Fruit fly (Drosophila melanogaster) whole organism, prepupa: ENCODE measurements around the gene Prosalpha3T.

Experiments used
- CG10631 ChIP-seq: fragments of 200-800 bp; sonication (Bioruptor generic); optimal IDR thresholded peaks from 2 replicates; lab custom pipeline; 2016; ENCODE audit warnings: missing biosample characterization, missing genetic modification characterization
- CG10669 ChIP-seq: fragments of 200-800 bp; sonication (Bioruptor generic); optimal IDR thresholded peaks from 3 replicates; lab custom pipeline; 2018; ENCODE audit warnings: missing biosample characterization, mild to moderate bottlenecking, missing genetic modification characterization, moderate library complexity
- CG11294 ChIP-seq: fragments of 200-800 bp; sonication (Bioruptor generic); IDR thresholded peaks from 2 replicates; pipeline ENCODE4 v1.3.6; 2022; ENCODE audit warnings: missing biosample characterization, missing genetic modification characterization
- CG11902 ChIP-seq: fragments of 200-800 bp; sonication (Bioruptor generic); optimal IDR thresholded peaks from 3 replicates; lab custom pipeline; 2016; ENCODE audit warnings: missing biosample characterization, missing genetic modification characterization
- CG15336 ChIP-seq: fragments of 200-800 bp; sonication (Bioruptor generic); IDR thresholded peaks from 2 replicates; pipeline ENCODE4 v1.3.6; 2022; ENCODE audit warnings: missing biosample characterization, missing genetic modification characterization
- CG32006 ChIP-seq: fragments of 200-800 bp; sonication (Bioruptor generic); optimal IDR thresholded peaks from 3 replicates; lab custom pipeline; 2017; ENCODE audit warnings: missing biosample characterization, mild to moderate bottlenecking, missing genetic modification characterization
- CG34406 ChIP-seq: fragments of 200-800 bp; sonication (Bioruptor generic); optimal IDR thresholded peaks from 3 replicates; lab custom pipeline; 2016; ENCODE audit warnings: missing biosample characterization, missing genetic modification characterization
- CG6163 ChIP-seq: fragments of 200-800 bp; sonication (Bioruptor generic); IDR thresholded peaks from 3 replicates; pipeline ENCODE4 v1.3.6; 2022; ENCODE audit warnings: missing biosample characterization, missing genetic modification characterization
- CG6276 ChIP-seq: fragments of 200-800 bp; sonication (Bioruptor generic); optimal IDR thresholded peaks from 2 replicates; lab custom pipeline; 2017; ENCODE audit warnings: missing biosample characterization, mild to moderate bottlenecking, missing genetic modification characterization
- CG6792 ChIP-seq: fragments of 200-800 bp; sonication (Bioruptor generic); optimal IDR thresholded peaks from 3 replicates; lab custom pipeline; 2016; ENCODE audit warnings: missing biosample characterization, missing genetic modification characterization
- CG6854 ChIP-seq: fragments of 200-800 bp; sonication (Bioruptor generic); optimal IDR thresholded peaks from 2 replicates; lab custom pipeline; 2017; ENCODE audit warnings: missing biosample characterization, mild to moderate bottlenecking, missing genetic modification characterization
- CG8119 ChIP-seq: fragments of 200-800 bp; sonication (Bioruptor generic); IDR thresholded peaks from 3 replicates; pipeline ENCODE4 v1.3.6; 2022; ENCODE audit warnings: missing biosample characterization, missing genetic modification characterization
- CG8632 ChIP-seq: fragments of 200-800 bp; sonication (Bioruptor generic); optimal IDR thresholded peaks from 3 replicates; lab custom pipeline; 2016; ENCODE audit warnings: missing biosample characterization, missing genetic modification characterization
- Eip78C ChIP-seq: fragments of 200-800 bp; sonication (Bioruptor generic); peaks from one replicate; lab custom pipeline; 2016; ENCODE audit warnings: missing biosample characterization, missing genetic modification characterization
- Eip93F ChIP-seq: fragments of 200-800 bp; sonication (Bioruptor generic); optimal IDR thresholded peaks from 2 replicates; lab custom pipeline; 2016; ENCODE audit warnings: missing biosample characterization, mild to moderate bottlenecking, missing genetic modification characterization
- Ets96B ChIP-seq: fragments of 200-800 bp; optimal IDR thresholded peaks from 2 replicates; lab custom pipeline; 2019; ENCODE audit warnings: missing biosample characterization, mild to moderate bottlenecking, missing genetic modification characterization, moderate library complexity
- Hr4 ChIP-seq: fragments of 200-800 bp; sonication (Bioruptor generic); optimal IDR thresholded peaks from 3 replicates; lab custom pipeline; 2016; ENCODE audit warnings: missing biosample characterization, missing genetic modification characterization
- Lpt ChIP-seq: fragments of 200-800 bp; sonication (Bioruptor generic); optimal IDR thresholded peaks from 3 replicates; lab custom pipeline; 2016; ENCODE audit warnings: missing biosample characterization, missing genetic modification characterization
- Met ChIP-seq: fragments of 200-800 bp; sonication (Bioruptor generic); optimal IDR thresholded peaks from 3 replicates; lab custom pipeline; 2016; ENCODE audit warnings: missing biosample characterization, missing genetic modification characterization
- Smox ChIP-seq: fragments of 200-800 bp; sonication (Bioruptor generic); optimal IDR thresholded peaks from 3 replicates; lab custom pipeline; 2016; ENCODE audit warnings: missing biosample characterization, missing genetic modification characterization
- Sox102F ChIP-seq: fragments of 200-800 bp; sonication (Bioruptor generic); optimal IDR thresholded peaks from 2 replicates; lab custom pipeline; 2016; ENCODE audit warnings: missing biosample characterization, mild to moderate bottlenecking, missing genetic modification characterization
- Sox15 ChIP-seq: fragments of 200-800 bp; sonication (Bioruptor generic); optimal IDR thresholded peaks from 3 replicates; lab custom pipeline; 2016; ENCODE audit warnings: missing biosample characterization, missing genetic modification characterization
- cyc ChIP-seq: fragments of 200-800 bp; sonication (Bioruptor generic); optimal IDR thresholded peaks from 3 replicates; lab custom pipeline; 2016; ENCODE audit warnings: missing biosample characterization, missing genetic modification characterization
- eg ChIP-seq: fragments of 200-800 bp; sonication (Bioruptor generic); IDR thresholded peaks from 3 replicates; pipeline ENCODE4 v1.3.6; 2022; ENCODE audit warnings: missing biosample characterization, missing genetic modification characterization
- esn ChIP-seq: fragments of 200-800 bp; sonication (Bioruptor generic); optimal IDR thresholded peaks from 2 replicates; lab custom pipeline; 2016; ENCODE audit warnings: missing biosample characterization, mild to moderate bottlenecking, missing genetic modification characterization, moderate library complexity
- fd59A ChIP-seq: fragments of 200-800 bp; sonication (Bioruptor generic); optimal IDR thresholded peaks from 2 replicates; lab custom pipeline; 2017; ENCODE audit warnings: missing biosample characterization, mild to moderate bottlenecking, missing genetic modification characterization, missing genetic modification reagents
- fkh ChIP-seq: fragments of 200-800 bp; sonication (Bioruptor generic); optimal IDR thresholded peaks from 3 replicates; lab custom pipeline; 2017; ENCODE audit warnings: missing biosample characterization, mild to moderate bottlenecking, missing genetic modification characterization, moderate library complexity
- pdm3 ChIP-seq: fragments of 200-800 bp; sonication (Bioruptor generic); optimal IDR thresholded peaks from 3 replicates; lab custom pipeline; 2016; ENCODE audit warnings: missing biosample characterization, missing genetic modification characterization
- salr ChIP-seq, 2 experiments: fragments of 200-800 bp; sonication (Bioruptor generic); optimal IDR thresholded peaks; 3 replicates each; lab custom pipeline; 2016 to 2018; ENCODE audit warnings: missing biosample characterization in 2 of 2, missing genetic modification characterization in 2 of 2, mild to moderate bottlenecking in 1 of 2
- spab ChIP-seq: fragments of 200-800 bp; sonication (Bioruptor generic); optimal IDR thresholded peaks from 2 replicates; lab custom pipeline; 2017; ENCODE audit warnings: missing biosample characterization, mild to moderate bottlenecking, missing genetic modification characterization, missing genetic modification reagents
- ss ChIP-seq, 2 experiments: fragments of 200-800 bp; sonication (Bioruptor generic); optimal IDR thresholded peaks; 2 replicates in 1 of 2; 3 replicates in 1 of 2; lab custom pipeline; 2017 to 2018; ENCODE audit warnings: mild to moderate bottlenecking in 2 of 2, missing biosample characterization in 2 of 2, missing genetic modification characterization in 2 of 2, moderate library complexity in 1 of 2
- svp ChIP-seq: fragments of 200-800 bp; sonication (Bioruptor generic); peaks from one replicate; lab custom pipeline; 2016; ENCODE audit warnings: missing biosample characterization, missing genetic modification characterization
- topi ChIP-seq: fragments of 200-800 bp; sonication (Bioruptor generic); optimal IDR thresholded peaks from 3 replicates; lab custom pipeline; 2016; ENCODE audit warnings: missing biosample characterization, missing genetic modification characterization
- vri ChIP-seq: fragments of 200-800 bp; sonication (Bioruptor generic); optimal IDR thresholded peaks from 3 replicates; lab custom pipeline; 2016; ENCODE audit warnings: missing biosample characterization, mild to moderate bottlenecking, missing genetic modification characterization

Gene Prosalpha3T

DNA sequence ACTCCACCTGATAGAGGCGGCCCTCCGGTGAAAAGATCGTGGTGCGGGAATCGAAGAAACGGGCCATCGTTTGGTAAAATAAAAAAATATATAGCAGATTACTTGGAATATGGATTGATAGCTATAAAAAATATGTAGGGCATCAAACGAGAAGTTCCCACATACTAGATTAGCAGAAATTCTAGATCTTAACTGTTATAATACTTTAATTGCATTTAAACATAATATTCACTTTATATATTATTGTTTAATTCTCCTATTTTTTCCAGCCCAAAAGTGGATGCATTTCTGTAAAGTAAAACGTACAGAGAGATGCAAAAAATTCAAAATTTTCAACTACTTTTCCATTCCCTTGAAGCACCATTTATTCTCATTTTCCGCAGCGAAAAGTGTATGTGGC is at the start of gene Prosalpha3T:
TSS of gene Prosalpha3T (minus strand) at position 101 of the 400 bp plus-strand sequence.
- TF ChIP-seq CG8119 (no peak), Sox102F (GFP tag; lab: Kevin White, UChicago) (no peak), Ets96B (tag; lab: Kevin White, UChicago) (no peak), svp (GFP tag; lab: Kevin White, UChicago) (no peak), Lpt (GFP tag; lab: Kevin White, UChicago) (no peak), CG6163 (no peak), CG6792 (GFP tag; lab: Kevin White, UChicago) (no peak), CG10631 (GFP tag; lab: Kevin White, UChicago) (no peak), esn (no peak), Hr4 (GFP tag; lab: Kevin White, UChicago) (no peak), ss (GFP tag; optimal IDR thresholded peaks at IDR 0.05; lab: Kevin White, UChicago) (no peak), Eip78C (GFP tag; lab: Kevin White, UChicago) (no peak)

DNA sequence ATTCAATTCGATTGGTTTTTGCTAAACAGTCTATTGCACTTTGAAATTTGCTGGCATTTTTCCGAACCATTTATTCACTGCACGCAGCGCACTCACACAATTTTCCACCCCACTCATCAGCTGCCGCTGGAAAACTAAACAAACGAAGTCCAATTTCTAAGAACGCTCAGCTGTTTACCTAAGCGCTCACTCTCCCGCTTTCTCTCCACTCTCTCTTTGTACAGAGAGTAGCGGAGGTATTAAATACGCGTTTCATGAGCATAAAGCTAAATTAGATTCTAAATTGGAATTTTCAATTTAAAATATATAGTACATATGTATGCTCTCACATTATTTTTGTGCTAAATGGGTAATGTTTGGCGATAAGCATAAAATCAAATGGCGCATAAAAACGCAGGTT is 45.8 kb upstream of the Prosalpha3T start, which contains the start of gene stops:
TSS of gene stops (minus strand) at position 139 of the 400 bp plus-strand sequence.
- TF ChIP-seq CG6163 (0 out of 3 replicates have a peak, but pooled peaks have one; percentile 18), CG11294 (GFP tag; lab: Robert Waterston, UW) (no peak), CG6854 (GFP tag; lab: Kevin White, UChicago) (no peak), eg (GFP tag; lab: Robert Waterston, UW) (peak; percentile 68; the same call in 2 of the 3 replicates), fkh (peak; percentile 78), Eip78C (GFP tag; lab: Kevin White, UChicago) (no peak), CG32006 (GFP tag; lab: Kevin White, UChicago) (peak; percentile 5), svp (GFP tag; lab: Kevin White, UChicago) (peak; percentile 42), CG6276 (peak; percentile 16)

DNA sequence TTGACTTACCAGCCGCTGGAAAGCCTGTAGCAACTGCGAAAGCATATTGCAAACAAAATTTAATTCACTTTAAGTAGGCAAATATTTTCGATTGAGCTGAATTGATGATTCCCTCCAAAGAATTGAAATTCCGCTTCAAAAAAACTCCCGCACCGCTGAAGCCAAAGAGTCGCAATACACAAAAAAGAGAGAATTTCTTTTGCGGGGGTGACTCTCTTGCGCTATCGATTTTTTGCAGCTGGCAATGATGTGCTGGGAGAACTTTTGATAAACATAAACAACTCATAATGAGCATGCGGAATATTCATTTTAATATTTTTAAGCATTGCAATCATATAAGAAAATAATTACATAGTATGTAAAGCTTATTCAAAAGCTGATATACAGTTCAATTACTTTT is 45.2 kb upstream of the Prosalpha3T start:
- no peak for TF ChIP-seq CG6276
- no peak for TF ChIP-seq Sox15 (GFP tag; lab: Kevin White, UChicago)
- TF ChIP-seq topi, result no peak
- no peak for TF ChIP-seq CG8632 (GFP tag; lab: Kevin White, UChicago)
- no peak for TF ChIP-seq Sox102F (GFP tag; lab: Kevin White, UChicago)
- TF ChIP-seq CG11902 (GFP tag; lab: Kevin White, UChicago), result no peak
- TF ChIP-seq Ets96B (tag; lab: Kevin White, UChicago), result no peak
- no peak for TF ChIP-seq Smox (GFP tag; lab: Kevin White, UChicago)
- no peak for TF ChIP-seq CG11294 (GFP tag; lab: Robert Waterston, UW)
- TF ChIP-seq spab, result no peak
- TF ChIP-seq Eip93F (GFP tag; lab: Kevin White, UChicago), result no peak
- TF ChIP-seq CG10669, result no peak
- no peak for TF ChIP-seq cyc (GFP tag; lab: Kevin White, UChicago)
- no peak for TF ChIP-seq esn
- no peak for TF ChIP-seq ss (GFP tag; optimal IDR thresholded peaks at IDR 0.05; lab: Kevin White, UChicago)
- TF ChIP-seq pdm3 (GFP tag; lab: Kevin White, UChicago), result no peak
- TF ChIP-seq, all 60 proteins: peak for 0

DNA sequence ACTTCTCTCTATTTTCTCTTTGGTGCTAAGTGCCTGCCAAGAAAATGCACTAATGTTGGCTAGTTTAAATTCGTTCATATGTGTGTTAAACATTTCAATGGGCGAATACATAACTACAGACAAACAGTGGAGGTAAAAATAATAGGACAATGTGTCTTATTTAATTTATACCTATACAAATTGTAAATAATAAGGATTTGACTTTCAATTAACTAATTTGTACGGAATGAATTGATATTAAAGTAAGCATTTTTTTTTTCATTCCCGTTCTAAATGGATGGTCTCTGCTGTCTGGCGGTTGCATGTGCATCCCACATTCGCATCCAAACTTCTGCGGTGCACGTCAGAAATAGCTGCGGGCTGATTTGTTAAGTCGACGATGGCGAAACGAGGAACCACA is 23.7 kb upstream of the Prosalpha3T start:
- TF ChIP-seq CG15336, result peak; percentile 42; the same call in 1 of the 2 replicates
- no peak for TF ChIP-seq fd59A (GFP tag; lab: Kevin White, UChicago)
- TF ChIP-seq CG8119, result peak; percentile 50; the same call in 2 of the 3 replicates
- no peak for TF ChIP-seq Met (GFP tag; lab: Kevin White, UChicago)
- TF ChIP-seq CG6163, result peak; percentile 47; the same call in 1 of the 3 replicates
- TF ChIP-seq CG34406 (GFP tag; lab: Kevin White, UChicago), result no peak
- peak; percentile 64 for TF ChIP-seq eg (GFP tag; lab: Robert Waterston, UW)
- TF ChIP-seq Hr4 (GFP tag; lab: Kevin White, UChicago), result peak; percentile 37
- peak; percentile 50 for TF ChIP-seq CG32006 (GFP tag; lab: Kevin White, UChicago)
- peak; percentile 9 for TF ChIP-seq CG6276
- TF ChIP-seq salr (GFP tag; optimal IDR thresholded peaks at IDR 0.05; lab: Kevin White, UChicago), result no peak
- TF ChIP-seq vri, result no peak
